Fruit fly (Drosophila melanogaster) whole organism, adult: ENCODE measurements around the gene CG42337.

Experiments used
- CG11617 ChIP-seq: fragments of 200-800 bp; sonication (Bioruptor generic); optimal IDR thresholded peaks from 2 replicates; lab custom pipeline; 2017; ENCODE audit warnings: mild to moderate bottlenecking, missing biosample characterization, missing genetic modification reagents, missing genetic modification characterization
- CG12768 ChIP-seq: fragments of 200-800 bp; sonication (Bioruptor generic); optimal IDR thresholded peaks from 2 replicates; lab custom pipeline; 2017; ENCODE audit warnings: missing biosample characterization, missing genetic modification characterization, mild to moderate bottlenecking, moderate library complexity, missing genetic modification reagents
- CG1620 ChIP-seq: fragments of 200-800 bp; sonication (Bioruptor generic); optimal IDR thresholded peaks from 2 replicates; lab custom pipeline; 2016; ENCODE audit warnings: missing biosample characterization, missing genetic modification characterization
- CG33017 ChIP-seq: fragments of 200-800 bp; sonication (Bioruptor generic); optimal IDR thresholded peaks from 2 replicates; lab custom pipeline; 2018; ENCODE audit warnings: missing biosample characterization, mild to moderate bottlenecking, missing genetic modification characterization, moderate library complexity
- CG7045 ChIP-seq: fragments of 200-800 bp; sonication (Bioruptor generic); optimal IDR thresholded peaks from 2 replicates; lab custom pipeline; 2017; ENCODE audit warnings: missing biosample characterization, mild to moderate bottlenecking, missing genetic modification characterization
- CG7101 ChIP-seq: fragments of 200-800 bp; sonication (Bioruptor generic); optimal IDR thresholded peaks from 2 replicates; lab custom pipeline; 2018; ENCODE audit warnings: missing biosample characterization, mild to moderate bottlenecking, missing genetic modification characterization, moderate library complexity
- Clk ChIP-seq: fragments of 200-800 bp; sonication (Bioruptor generic); optimal IDR thresholded peaks from 2 replicates; lab custom pipeline; 2017; ENCODE audit warnings: missing biosample characterization, missing genetic modification characterization
- Hr96 ChIP-seq: fragments of 200-800 bp; sonication (Bioruptor generic); optimal IDR thresholded peaks from 2 replicates; lab custom pipeline; 2016; ENCODE audit warnings: missing biosample characterization, missing genetic modification characterization
- Mnt ChIP-seq: fragments of 200-800 bp; sonication (Bioruptor generic); optimal IDR thresholded peaks from 2 replicates; lab custom pipeline; 2016; ENCODE audit warnings: missing biosample characterization, mild to moderate bottlenecking, missing genetic modification characterization
- pad ChIP-seq: fragments of 200-800 bp; sonication (Bioruptor generic); optimal IDR thresholded peaks from 3 replicates; lab custom pipeline; 2017; ENCODE audit warnings: missing biosample characterization, missing genetic modification characterization, mild to moderate bottlenecking, moderate library complexity, missing genetic modification reagents
- tj ChIP-seq: fragments of 200-800 bp; sonication (Bioruptor generic); optimal IDR thresholded peaks from 3 replicates; lab custom pipeline; 2017; ENCODE audit warnings: missing biosample characterization, mild to moderate bottlenecking, missing genetic modification characterization, moderate library complexity

DNA sequence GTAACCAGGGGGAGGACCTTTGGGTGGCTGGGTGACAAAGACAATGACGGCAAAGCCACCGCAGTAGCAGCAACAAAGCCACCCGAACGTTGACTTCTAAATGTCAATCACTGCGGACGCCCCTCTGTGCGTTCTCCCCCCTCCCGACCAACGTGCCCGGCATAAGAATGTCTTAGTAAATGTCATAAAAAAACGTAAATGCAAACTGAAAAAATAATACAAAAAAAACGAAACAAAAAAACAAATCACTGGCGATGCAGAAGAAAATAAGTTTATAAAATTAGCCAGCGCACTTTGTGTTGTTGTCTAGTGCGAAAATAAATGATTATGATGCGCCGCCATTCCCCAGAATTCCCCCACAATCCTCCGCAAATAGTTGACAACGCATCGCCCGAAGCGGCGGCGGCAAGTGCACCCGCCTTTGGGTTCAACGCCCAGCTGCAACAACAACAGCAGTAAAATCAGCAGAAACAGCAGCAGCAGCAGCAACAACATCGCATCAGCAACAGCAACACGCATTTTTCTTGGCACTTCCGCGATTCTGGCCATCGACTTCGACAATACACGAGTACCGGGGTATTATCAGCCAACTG lies 43.9 kb upstream of the CG42337 start:
- no peak for TF ChIP-seq CG7101 (tag; lab: Kevin White, UChicago)
- no peak for TF ChIP-seq Clk (GFP tag; lab: Kevin White, UChicago)
- no peak for TF ChIP-seq tj (GFP tag; lab: Kevin White, UChicago)
- no peak for TF ChIP-seq Hr96 (GFP tag; lab: Kevin White, UChicago)
- TF ChIP-seq pad (GFP tag; lab: Kevin White, UChicago), result no peak
- TF ChIP-seq CG11617, result no peak
- TF ChIP-seq CG33017 (tag; lab: Kevin White, UChicago), result no peak
- TF ChIP-seq CG7045 (GFP tag; lab: Kevin White, UChicago), result no peak
- no peak for TF ChIP-seq CG12768
- no peak for TF ChIP-seq Mnt (GFP tag; lab: Kevin White, UChicago)
- TF ChIP-seq CG1620, result no peak
